Worm (Caenorhabditis elegans): Measurements from ENCODE around the gene C26F1.3.

Gene C26F1.3

DNA sequence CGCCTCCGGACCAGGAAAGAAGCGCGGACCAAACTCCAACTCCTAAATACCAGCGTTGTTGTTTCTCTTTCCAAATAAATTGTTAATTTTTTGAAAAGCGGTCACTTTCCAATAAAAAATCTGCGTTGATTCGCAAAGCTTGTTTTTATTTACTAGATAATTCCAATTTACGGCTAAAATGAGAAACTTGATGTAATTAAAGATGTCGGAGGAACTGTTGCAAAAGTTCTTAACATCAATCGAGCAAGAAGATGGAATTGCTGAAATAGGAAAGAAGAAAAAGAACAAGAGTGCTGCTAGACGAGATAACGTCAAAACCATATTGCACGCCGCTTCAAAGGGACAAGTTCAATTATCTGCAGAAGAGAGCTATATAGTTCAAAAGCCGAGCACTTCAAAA is at the start of gene C26F1.3:
Gene C26F1.3, plus strand, starts transcription at position 203 of the 400 bp plus-strand sequence.
- TF ChIP-seq nhr-67 (tag; optimal IDR thresholded peaks at IDR 0.05), result no peak
- no peak for TF ChIP-seq zag-1 (tag; optimal IDR thresholded peaks at IDR 0.05)
- no peak for TF ChIP-seq R02D3.7 (tag; optimal IDR thresholded peaks at IDR 0.05)
- no peak for TF ChIP-seq nhr-237 (tag; optimal IDR thresholded peaks at IDR 0.05)
- TF ChIP-seq snpc-4 (tag; optimal IDR thresholded peaks at IDR 0.05), result no peak
- TF ChIP-seq elt-1 (tag; optimal IDR thresholded peaks at IDR 0.05), result no peak
- TF ChIP-seq skn-1 (tag; optimal IDR thresholded peaks at IDR 0.05), result no peak
- TF ChIP-seq fkh-2 (tag; optimal IDR thresholded peaks at IDR 0.05), result no peak
- TF ChIP-seq nhr-43 (tag; optimal IDR thresholded peaks at IDR 0.05; ENCODE audit: poor library complexity, severe bottlenecking), result no peak
- no peak for TF ChIP-seq lin-39 (tag; optimal IDR thresholded peaks at IDR 0.05)
- no peak for TF ChIP-seq nhr-25 (tag; optimal IDR thresholded peaks at IDR 0.05)
- TF ChIP-seq nhr-28 (tag; optimal IDR thresholded peaks at IDR 0.05), result no peak
- no peak for TF ChIP-seq mdl-1 (tag; optimal IDR thresholded peaks at IDR 0.05)
- no peak for TF ChIP-seq pqm-1 (tag; optimal IDR thresholded peaks at IDR 0.05)
- TF ChIP-seq unc-62 (GFP tag; optimal IDR thresholded peaks at IDR 0.05), result no peak
- TF ChIP-seq pha-4 (tag; optimal IDR thresholded peaks at IDR 0.05), result no peak
- no peak for TF ChIP-seq daf-12 (tag; optimal IDR thresholded peaks at IDR 0.05)
- TF ChIP-seq elt-2 (tag; optimal IDR thresholded peaks at IDR 0.05), result no peak
- no peak for TF ChIP-seq lsy-12 (tag; optimal IDR thresholded peaks at IDR 0.05)
- no peak for TF ChIP-seq ZK546.5 (tag; optimal IDR thresholded peaks at IDR 0.05)

DNA sequence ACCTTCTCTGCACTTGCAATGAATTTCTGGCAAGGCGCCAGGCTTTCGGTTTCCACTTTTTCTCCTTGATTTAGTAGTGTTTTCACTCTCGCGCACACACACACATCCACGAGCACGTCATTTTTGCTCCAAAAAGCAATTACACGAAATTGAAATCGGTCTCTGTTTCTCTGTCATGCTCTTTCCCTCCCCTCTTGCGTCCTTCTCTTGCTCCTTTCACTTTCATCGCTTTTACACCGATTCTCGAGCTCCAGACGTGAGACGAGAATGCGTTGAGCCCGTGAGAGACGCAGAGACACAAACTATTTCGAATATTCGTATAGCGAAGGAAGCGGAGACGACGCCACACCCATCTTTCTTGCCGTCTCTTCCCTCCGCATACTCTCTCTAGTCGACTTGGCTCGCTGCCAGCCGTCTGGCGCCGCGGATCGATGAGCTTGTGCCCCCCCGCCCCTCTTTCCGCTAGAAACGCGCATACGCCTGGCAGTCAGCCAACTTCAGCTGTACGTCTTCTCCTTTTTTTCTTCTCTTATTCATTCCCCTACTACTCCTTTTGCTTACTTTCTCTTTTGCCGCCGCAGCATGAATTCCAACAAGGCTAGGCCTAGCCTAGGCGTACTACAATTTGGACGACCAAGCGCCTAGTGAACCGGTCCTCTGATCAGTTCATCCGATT is 49.0 kb upstream of the C26F1.3 start:
- TF ChIP-seq nhr-28 (tag; optimal IDR thresholded peaks at IDR 0.05) (no peak), ceh-9 (tag; optimal IDR thresholded peaks at IDR 0.05) (no peak), fkh-2 (tag; optimal IDR thresholded peaks at IDR 0.05) (no peak), egl-5 (tag; optimal IDR thresholded peaks at IDR 0.05) (peak; percentile 41), pha-4 (tag; optimal IDR thresholded peaks at IDR 0.05) (peak; percentile 26), nhr-43 (tag; optimal IDR thresholded peaks at IDR 0.05; ENCODE audit: poor library complexity, severe bottlenecking) (no peak), unc-62 (GFP tag; optimal IDR thresholded peaks at IDR 0.05) (no peak), ZK546.5 (tag; optimal IDR thresholded peaks at IDR 0.05) (no peak), mdl-1 (tag; optimal IDR thresholded peaks at IDR 0.05) (peak; percentile 38), aly-2 (tag; optimal IDR thresholded peaks at IDR 0.05) (no peak), skn-1 (tag; optimal IDR thresholded peaks at IDR 0.05) (peak; percentile 20), lin-15B (tag; optimal IDR thresholded peaks at IDR 0.05) (peak; percentile 56), mml-1 (tag; optimal IDR thresholded peaks at IDR 0.05) (no peak), lin-39 (tag; optimal IDR thresholded peaks at IDR 0.05) (peak; percentile 72), zag-1 (tag; optimal IDR thresholded peaks at IDR 0.05) (peak; percentile 39), elt-2 (tag; optimal IDR thresholded peaks at IDR 0.05) (peak; percentile 57), fkh-10 (GFP tag; optimal IDR thresholded peaks at IDR 0.05) (peak; percentile 72), hmg-11 (tag; optimal IDR thresholded peaks at IDR 0.05) (peak; percentile 80), elt-1 (tag; optimal IDR thresholded peaks at IDR 0.05) (no peak), nhr-12 (tag; optimal IDR thresholded peaks at IDR 0.05) (no peak), ztf-11 (tag; optimal IDR thresholded peaks at IDR 0.05) (no peak), ztf-4 (tag; optimal IDR thresholded peaks at IDR 0.05) (no peak), jun-1 (tag; optimal IDR thresholded peaks at IDR 0.05) (peak; percentile 67), ceh-28 (tag; optimal IDR thresholded peaks at IDR 0.05) (peak; percentile 76), pqm-1 (tag; optimal IDR thresholded peaks at IDR 0.05) (peak; percentile 18), ceh-82 (tag; optimal IDR thresholded peaks at IDR 0.05) (peak; percentile 55), nhr-25 (tag; optimal IDR thresholded peaks at IDR 0.05) (peak; percentile 69), fos-1 (tag; optimal IDR thresholded peaks at IDR 0.05) (no peak), daf-12 (tag; optimal IDR thresholded peaks at IDR 0.05) (no peak), egl-27 (tag; optimal IDR thresholded peaks at IDR 0.05) (no peak), nhr-23 (tag; optimal IDR thresholded peaks at IDR 0.05) (peak; percentile 53), nhr-77 (tag; optimal IDR thresholded peaks at IDR 0.05) (no peak), sea-2 (GFP tag; optimal IDR thresholded peaks at IDR 0.05) (peak; percentile 16), lsy-12 (tag; optimal IDR thresholded peaks at IDR 0.05) (peak; percentile 50), unc-39 (tag; optimal IDR thresholded peaks at IDR 0.05) (no peak), nfya-1 (tag; optimal IDR thresholded peaks at IDR 0.05; ENCODE audit: insufficient read depth) (peak; percentile 89), nhr-237 (tag; optimal IDR thresholded peaks at IDR 0.05) (no peak), tbx-2 (tag; optimal IDR thresholded peaks at IDR 0.05) (peak; percentile 91), nhr-67 (tag; optimal IDR thresholded peaks at IDR 0.05) (no peak), ama-1 (optimal IDR thresholded peaks at IDR 0.05) (no peak), snpc-4 (tag; optimal IDR thresholded peaks at IDR 0.05) (no peak), nhr-11 (tag; optimal IDR thresholded peaks at IDR 0.05) (peak; percentile 46), R02D3.7 (tag; optimal IDR thresholded peaks at IDR 0.05) (peak; percentile 5), eor-1 (tag; optimal IDR thresholded peaks at IDR 0.05) (no peak), ceh-16 (tag; optimal IDR thresholded peaks at IDR 0.05) (no peak), nhr-76 (tag; optimal IDR thresholded peaks at IDR 0.05) (no peak), elt-3 (tag; optimal IDR thresholded peaks at IDR 0.05) (no peak)

Measured in whole organism, L3 larva.